Fruit fly (Drosophila melanogaster): ENCODE results near the gene CG13362.

The CG13362 gene

dm6 chrX:758892-759621 is 8.0 kb upstream of the CG13362 start, which contains the start of gene CG5273 (continued):
- no peak for TF ChIP-seq CG10631 (GFP tag; optimal IDR thresholded peaks at IDR 0.05)
- no peak for TF ChIP-seq net (GFP tag; optimal IDR thresholded peaks at IDR 0.05)
- no peak for TF ChIP-seq CG15336 (GFP tag; IDR thresholded peaks at IDR 0.05)
- peak; percentile 36 for TF ChIP-seq CG1621 (tag; optimal IDR thresholded peaks at IDR 0.05)
- peak; percentile 75 for TF ChIP-seq Eip78C (GFP tag)
- TF ChIP-seq fd85E (GFP tag; optimal IDR thresholded peaks at IDR 0.05), result no peak
- TF ChIP-seq Eip93F (GFP tag; optimal IDR thresholded peaks at IDR 0.05), result no peak
- TF ChIP-seq cyc (GFP tag; optimal IDR thresholded peaks at IDR 0.05), result no peak
- peak; percentile 42 for TF ChIP-seq esn (GFP tag; optimal IDR thresholded peaks at IDR 0.05)
- TF ChIP-seq CG6276 (GFP tag; optimal IDR thresholded peaks at IDR 0.05), result no peak
- TF ChIP-seq topi (GFP tag; optimal IDR thresholded peaks at IDR 0.05), result peak; percentile 34
- TF ChIP-seq CG8319 (GFP tag; optimal IDR thresholded peaks at IDR 0.05), result no peak
- peak; percentile 55 for TF ChIP-seq vri (GFP tag; optimal IDR thresholded peaks at IDR 0.05)
- TF ChIP-seq Sox14 (GFP tag; optimal IDR thresholded peaks at IDR 0.05), result peak; percentile 22
- TF ChIP-seq Ets21C (GFP tag; optimal IDR thresholded peaks at IDR 0.05), result no peak
- no peak for TF ChIP-seq pdm3 (GFP tag; optimal IDR thresholded peaks at IDR 0.05)
- TF ChIP-seq CG7368 (GFP tag; optimal IDR thresholded peaks at IDR 0.05), result no peak
- TF ChIP-seq fkh (GFP tag; optimal IDR thresholded peaks at IDR 0.05), result no peak
- TF ChIP-seq lz (GFP tag; optimal IDR thresholded peaks at IDR 0.05), result peak; percentile 11
- peak; percentile 93 for TF ChIP-seq Blimp-1 (GFP tag; optimal IDR thresholded peaks at IDR 0.05)
- no peak for TF ChIP-seq CG11902 (GFP tag; optimal IDR thresholded peaks at IDR 0.05)
- TF ChIP-seq svp (GFP tag), result peak; percentile 90
- peak; percentile 12 for TF ChIP-seq CG3919 (GFP tag; optimal IDR thresholded peaks at IDR 0.05)
- TF ChIP-seq dac (GFP tag; optimal IDR thresholded peaks at IDR 0.05), result no peak

DNA sequence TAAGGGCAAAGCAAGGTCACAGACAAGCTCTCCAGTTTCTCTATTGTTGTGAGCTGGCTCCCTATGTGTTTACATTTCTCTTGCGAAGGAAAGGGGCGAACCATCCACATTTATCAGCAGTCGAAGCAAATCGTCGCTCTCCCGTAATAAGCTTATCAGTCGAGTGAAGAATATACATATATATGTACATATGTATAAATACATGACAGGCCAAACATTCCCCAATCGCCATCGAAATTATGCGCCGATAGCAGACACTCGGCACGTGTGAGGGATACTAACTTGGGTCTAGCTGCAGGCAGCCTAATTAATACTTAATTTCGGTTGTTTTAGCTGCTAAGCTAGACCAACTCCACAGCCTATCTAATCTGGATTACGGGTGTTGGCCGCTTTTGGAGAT is 5.8 kb upstream of the CG13362 start:
- no peak for TF ChIP-seq net (GFP tag; optimal IDR thresholded peaks at IDR 0.05)
- TF ChIP-seq Ets96B (tag; optimal IDR thresholded peaks at IDR 0.05), result no peak
- TF ChIP-seq fkh (GFP tag; optimal IDR thresholded peaks at IDR 0.05), result peak; percentile 26
- peak; percentile 43 for TF ChIP-seq svp (GFP tag)
- peak; percentile 64 for TF ChIP-seq vri (GFP tag; optimal IDR thresholded peaks at IDR 0.05)
- TF ChIP-seq Eip93F (GFP tag; optimal IDR thresholded peaks at IDR 0.05), result peak; percentile 54
- no peak for TF ChIP-seq CG4318 (GFP tag; optimal IDR thresholded peaks at IDR 0.05)
- no peak for TF ChIP-seq CG9139 (GFP tag; optimal IDR thresholded peaks at IDR 0.05)
- TF ChIP-seq CG31627 (GFP tag; optimal IDR thresholded peaks at IDR 0.05), result no peak

dm6 chrX:755642-756332 is 4.7 kb upstream of the CG13362 start:
- TF ChIP-seq Lpt (GFP tag; optimal IDR thresholded peaks at IDR 0.05), result peak; percentile 88
- TF ChIP-seq ss (GFP tag; optimal IDR thresholded peaks at IDR 0.05), result peak; percentile 84
- no peak for TF ChIP-seq CG6854 (GFP tag; optimal IDR thresholded peaks at IDR 0.05)
- peak; percentile 82 for TF ChIP-seq CG11294 (GFP tag; IDR thresholded peaks at IDR 0.05)
- peak; percentile 84 for TF ChIP-seq Hr39 (GFP tag; optimal IDR thresholded peaks at IDR 0.05)
- TF ChIP-seq achi (GFP tag; optimal IDR thresholded peaks at IDR 0.05), result peak; percentile 82
- TF ChIP-seq cyc (GFP tag; optimal IDR thresholded peaks at IDR 0.05), result peak; percentile 84
- TF ChIP-seq CG31627 (GFP tag; optimal IDR thresholded peaks at IDR 0.05), result peak; percentile 80
- peak; percentile 60 for TF ChIP-seq Hr38 (GFP tag; optimal IDR thresholded peaks at IDR 0.05)
- TF ChIP-seq Eip75B (GFP tag; optimal IDR thresholded peaks at IDR 0.05), result peak; percentile 90
- peak; percentile 81 for TF ChIP-seq CG4318 (GFP tag; optimal IDR thresholded peaks at IDR 0.05)
- peak; percentile 83 for TF ChIP-seq CG7368 (GFP tag; optimal IDR thresholded peaks at IDR 0.05)
- peak; percentile 48 for TF ChIP-seq CG8319 (GFP tag; optimal IDR thresholded peaks at IDR 0.05)
- TF ChIP-seq CG10669 (GFP tag; optimal IDR thresholded peaks at IDR 0.05), result peak; percentile 86
- TF ChIP-seq CG6163 (GFP tag; IDR thresholded peaks at IDR 0.05), result no peak; the same call in 1 of the 3 replicates
- TF ChIP-seq topi (GFP tag; optimal IDR thresholded peaks at IDR 0.05), result peak; percentile 81
- peak; percentile 88 for TF ChIP-seq CG3919 (GFP tag; optimal IDR thresholded peaks at IDR 0.05)
- TF ChIP-seq dac (GFP tag; optimal IDR thresholded peaks at IDR 0.05), result peak; percentile 74
- peak; percentile 78 for TF ChIP-seq CG16779 (tag; optimal IDR thresholded peaks at IDR 0.05)
- peak; percentile 91 for TF ChIP-seq pdm3 (GFP tag; optimal IDR thresholded peaks at IDR 0.05)
- peak; percentile 77 for TF ChIP-seq CG6808 (GFP tag; optimal IDR thresholded peaks at IDR 0.05)
- peak; percentile 65 for TF ChIP-seq Sox15 (GFP tag; optimal IDR thresholded peaks at IDR 0.05)
- TF ChIP-seq lz (GFP tag; optimal IDR thresholded peaks at IDR 0.05), result peak; percentile 84
- TF ChIP-seq CG6792 (GFP tag; optimal IDR thresholded peaks at IDR 0.05), result peak; percentile 83
- peak; percentile 91 for TF ChIP-seq CG15336 (GFP tag; IDR thresholded peaks at IDR 0.05)
- peak; percentile 10 for TF ChIP-seq Blimp-1 (GFP tag; optimal IDR thresholded peaks at IDR 0.05)
- peak; percentile 91 for TF ChIP-seq CG32006 (GFP tag; optimal IDR thresholded peaks at IDR 0.05)
- TF ChIP-seq CG11902 (GFP tag; optimal IDR thresholded peaks at IDR 0.05), result peak; percentile 64
- peak; percentile 83 for TF ChIP-seq esn (GFP tag; optimal IDR thresholded peaks at IDR 0.05)
- peak; percentile 66 for TF ChIP-seq CG9139 (GFP tag; optimal IDR thresholded peaks at IDR 0.05)
